Fruit fly (Drosophila melanogaster) S2 (cell line): ENCODE data around the gene Fancd2.

ENCODE experiments used
- CG8478 ChIP-seq: fragments of >200 bp; optimal IDR thresholded peaks from 2 replicates; lab custom pipeline; 2018
- CTCF ChIP-seq, 2 experiments: fragments of >200 bp; optimal IDR thresholded peaks; 2 replicates each; lab custom pipeline; 2018

- TF ChIP-seq CG8478 (lab: Kevin White, UChicago) = no peak
- TF ChIP-seq CTCF (optimal IDR thresholded peaks at IDR 0.05; lab: Kevin White, UChicago) = no peak
Measured at dm6 chr3R:20766156-20766486, 49.9 kb downstream of the Fancd2 start.
